Fruit fly (Drosophila melanogaster) S2 (cell line): ENCODE results near the gene CG46281.

Experiments
- CG8478 ChIP-seq: fragments of >200 bp; optimal IDR thresholded peaks from 2 replicates; lab custom pipeline; 2018
- CTCF ChIP-seq, 2 experiments: fragments of >200 bp; optimal IDR thresholded peaks; 2 replicates each; lab custom pipeline; 2018

- TF ChIP-seq CTCF (optimal IDR thresholded peaks at IDR 0.05; lab: Kevin White, UChicago) (no peak), CG8478 (lab: Kevin White, UChicago) (no peak)
Measured at dm6 chr3R:12995047-12995446, 35.1 kb downstream of the CG46281 start, which contains the start of gene yellow-f2.
